Fruit fly (Drosophila melanogaster) whole organism, embryonic: ENCODE results near the gene Mon1.
A peak's percentile ranks its signal among the peaks of the same experiment; 100 is the strongest.

Experiments used
- Ada2b ChIP-seq: fragments of 200-800 bp; sonication (Bioruptor generic); IDR thresholded peaks from 2 replicates; pipeline ENCODE4 v1.3.6; 2022; ENCODE audit warnings: missing biosample characterization, missing genetic modification characterization
- CG12071 ChIP-seq: fragments of 200-800 bp; sonication (Bioruptor generic); optimal IDR thresholded peaks from 3 replicates; lab custom pipeline; 2018; ENCODE audit warnings: missing biosample characterization, mild to moderate bottlenecking, missing genetic modification characterization
- CG1233 ChIP-seq: fragments of 200-800 bp; sonication (Bioruptor generic); optimal IDR thresholded peaks from 4 replicates; lab custom pipeline; 2018; ENCODE audit warnings: missing biosample characterization, mild to moderate bottlenecking, missing genetic modification characterization
- CG14667 ChIP-seq: fragments of 200-800 bp; sonication (Bioruptor generic); IDR thresholded peaks from 2 replicates; pipeline ENCODE4 v1.3.6; 2022; ENCODE audit warnings: missing biosample characterization, missing genetic modification characterization
- CG17361 ChIP-seq: fragments of 200-800 bp; sonication (Bioruptor generic); IDR thresholded peaks from 3 replicates; pipeline ENCODE4 v1.3.6; 2022; ENCODE audit warnings: missing biosample characterization, missing genetic modification characterization
- CG17385 ChIP-seq: fragments of 200-800 bp; sonication (Bioruptor generic); optimal IDR thresholded peaks from 3 replicates; lab custom pipeline; 2018; ENCODE audit warnings: missing biosample characterization, mild to moderate bottlenecking, missing genetic modification characterization
- CG18011 ChIP-seq: fragments of 200-800 bp; sonication (Bioruptor generic); optimal IDR thresholded peaks from 2 replicates; lab custom pipeline; 2017; ENCODE audit warnings: missing biosample characterization, missing genetic modification characterization, mild to moderate bottlenecking, moderate library complexity, missing genotype
- CG1832 ChIP-seq: fragments of 200-800 bp; sonication (Bioruptor generic); optimal IDR thresholded peaks from 2 replicates; lab custom pipeline; 2017; ENCODE audit warnings: missing biosample characterization, mild to moderate bottlenecking, missing genetic modification characterization, inconsistent platforms
- CG31224 ChIP-seq: fragments of 200-800 bp; sonication (Bioruptor generic); IDR thresholded peaks from 2 replicates; pipeline ENCODE4 v1.3.6; 2022; ENCODE audit warnings: missing biosample characterization, missing genetic modification characterization
- CG3838 ChIP-seq: fragments of 200-800 bp; sonication (Bioruptor generic); optimal IDR thresholded peaks from 3 replicates; lab custom pipeline; 2016; ENCODE audit warnings: missing biosample characterization, missing genetic modification characterization
- CG6272 ChIP-seq: fragments of 200-800 bp; sonication (Bioruptor generic); IDR thresholded peaks from 2 replicates; pipeline ENCODE4 v1.3.6; 2022; ENCODE audit warnings: missing biosample characterization, missing genetic modification characterization
- CG7271 ChIP-seq: fragments of 200-800 bp; sonication (Bioruptor generic); optimal IDR thresholded peaks from 2 replicates; lab custom pipeline; 2018; ENCODE audit warnings: missing biosample characterization, mild to moderate bottlenecking, missing genetic modification characterization, moderate library complexity
- CG7745 ChIP-seq: fragments of 200-800 bp; sonication (Bioruptor generic); optimal IDR thresholded peaks from 2 replicates; lab custom pipeline; 2018; ENCODE audit warnings: missing biosample characterization, mild to moderate bottlenecking, missing genetic modification characterization, moderate library complexity
- CG7839 ChIP-seq: fragments of 200-800 bp; sonication (Bioruptor generic); optimal IDR thresholded peaks from 3 replicates; lab custom pipeline; 2018; ENCODE audit warnings: missing biosample characterization, mild to moderate bottlenecking, missing genetic modification characterization, moderate library complexity
- D ChIP-seq, 2 experiments: fragments of 200-800 bp in 1 of 2; fragments of >200 bp in 1 of 2; sonication (Bioruptor generic) in 1 of 2; optimal IDR thresholded peaks; 2 replicates in 1 of 2; 3 replicates in 1 of 2; lab custom pipeline; 2017; ENCODE audit warnings: mild to moderate bottlenecking in 1 of 2, missing biosample characterization in 1 of 2, missing genetic modification characterization in 1 of 2, missing genetic modification reagents in 1 of 2
- Dfd ChIP-seq, 2 experiments: fragments of >200 bp; optimal IDR thresholded peaks; 2 replicates each; lab custom pipeline; 2017; ENCODE audit warnings: missing biosample characterization in 2 of 2, missing genetic modification characterization in 2 of 2
- ERR ChIP-seq: fragments of 200-800 bp; sonication (Bioruptor generic); optimal IDR thresholded peaks from 2 replicates; lab custom pipeline; 2016; ENCODE audit warnings: missing biosample characterization, missing genetic modification characterization
- Ets65A ChIP-seq: fragments of 200-800 bp; sonication (Bioruptor generic); peaks from one replicate; lab custom pipeline; 2016; ENCODE audit warnings: missing biosample characterization, missing genetic modification characterization
- Fer2 ChIP-seq: fragments of 200-800 bp; sonication (Bioruptor generic); optimal IDR thresholded peaks from 2 replicates; lab custom pipeline; 2018; ENCODE audit warnings: missing biosample characterization, mild to moderate bottlenecking, missing genetic modification characterization, moderate library complexity
- Gug ChIP-seq: fragments of 200-800 bp; sonication (Bioruptor generic); IDR thresholded peaks from 4 replicates; pipeline ENCODE4 v1.3.6; 2022; ENCODE audit warnings: missing biosample characterization, missing genetic modification characterization
- Hmr ChIP-seq: fragments of 200-800 bp; sonication (Bioruptor generic); optimal IDR thresholded peaks from 3 replicates; lab custom pipeline; 2017; ENCODE audit warnings: mild to moderate bottlenecking, missing biosample characterization, missing genetic modification reagents, missing genetic modification characterization
- Hr39 ChIP-seq: fragments of >200 bp; optimal IDR thresholded peaks from 2 replicates; lab custom pipeline; 2017
- MESR4 ChIP-seq: fragments of 200-800 bp; sonication (Bioruptor generic); optimal IDR thresholded peaks from 2 replicates; lab custom pipeline; 2018; ENCODE audit warnings: missing biosample characterization, mild to moderate bottlenecking, missing genetic modification characterization, moderate library complexity
- Oaz ChIP-seq: fragments of 200-800 bp; sonication (Bioruptor generic); IDR thresholded peaks from 2 replicates; pipeline ENCODE4 v1.3.6; 2022; ENCODE audit warnings: missing biosample characterization, missing genetic modification characterization
- Ptx1 ChIP-seq: fragments of 200-800 bp; sonication (Bioruptor generic); IDR thresholded peaks from 2 replicates; pipeline ENCODE4 v1.3.6; 2022; ENCODE audit warnings: missing biosample characterization, missing genetic modification characterization
- Rx ChIP-seq: fragments of 200-800 bp; sonication (Bioruptor generic); IDR thresholded peaks from 2 replicates; pipeline ENCODE4 v1.3.6; 2022; ENCODE audit warnings: missing biosample characterization, missing genetic modification characterization
- YL-1 ChIP-seq: fragments of 200-800 bp; sonication (Bioruptor generic); optimal IDR thresholded peaks from 3 replicates; lab custom pipeline; 2017; ENCODE audit warnings: missing biosample characterization, mild to moderate bottlenecking, missing genetic modification characterization
- bsh ChIP-seq, 2 experiments: fragments of 200-800 bp; sonication (Bioruptor generic); optimal IDR thresholded peaks; 2 replicates each; lab custom pipeline; 2017 to 2018; ENCODE audit warnings: mild to moderate bottlenecking in 2 of 2, missing biosample characterization in 2 of 2, missing genetic modification characterization in 2 of 2, moderate library complexity in 1 of 2
- cg ChIP-seq: fragments of 200-800 bp; sonication (Bioruptor generic); optimal IDR thresholded peaks from 3 replicates; lab custom pipeline; 2019; ENCODE audit warnings: missing biosample characterization, mild to moderate bottlenecking, missing genetic modification characterization, moderate library complexity
- chinmo ChIP-seq: fragments of 200-800 bp; sonication (Bioruptor generic); IDR thresholded peaks from 4 replicates; pipeline ENCODE4 v1.3.6; 2022; ENCODE audit warnings: missing biosample characterization, missing genetic modification characterization; ENCODE audit not compliant: partially characterized antibody
- cwo ChIP-seq: fragments of 200-800 bp; sonication (Bioruptor generic); optimal IDR thresholded peaks from 3 replicates; lab custom pipeline; 2017; ENCODE audit warnings: missing biosample characterization, missing genetic modification characterization, mild to moderate bottlenecking, moderate library complexity, missing genetic modification reagents
- eyg ChIP-seq: fragments of 200-800 bp; sonication (Bioruptor generic); optimal IDR thresholded peaks from 3 replicates; lab custom pipeline; 2016; ENCODE audit warnings: missing biosample characterization, missing genetic modification characterization
- grau ChIP-seq: fragments of 200-800 bp; optimal IDR thresholded peaks from 3 replicates; lab custom pipeline; 2019; ENCODE audit warnings: missing biosample characterization, mild to moderate bottlenecking, missing genetic modification characterization, moderate library complexity
- gsb-n ChIP-seq: fragments of 200-800 bp; sonication (Bioruptor generic); optimal IDR thresholded peaks from 3 replicates; lab custom pipeline; 2018; ENCODE audit warnings: missing biosample characterization, mild to moderate bottlenecking, missing genetic modification characterization
- kah ChIP-seq: fragments of 200-800 bp; sonication (Bioruptor generic); optimal IDR thresholded peaks from 2 replicates; lab custom pipeline; 2018; ENCODE audit warnings: missing biosample characterization, mild to moderate bottlenecking, missing genetic modification characterization
- knrl ChIP-seq: fragments of 200-800 bp; sonication (Bioruptor generic); IDR thresholded peaks from 3 replicates; pipeline ENCODE4 v1.3.6; 2022; ENCODE audit warnings: missing biosample characterization, missing genetic modification characterization; ENCODE audit not compliant: partially characterized antibody
- mam ChIP-seq: fragments of 200-800 bp; sonication (Bioruptor generic); optimal IDR thresholded peaks from 3 replicates; lab custom pipeline; 2016; ENCODE audit warnings: missing biosample characterization, missing genetic modification characterization
- org-1 ChIP-seq: fragments of 200-800 bp; sonication (Bioruptor generic); optimal IDR thresholded peaks from 2 replicates; lab custom pipeline; 2017; ENCODE audit warnings: missing biosample characterization, missing genetic modification characterization
- run ChIP-seq: fragments of 200-800 bp; sonication (Bioruptor generic); optimal IDR thresholded peaks from 3 replicates; lab custom pipeline; 2018; ENCODE audit warnings: missing biosample characterization, mild to moderate bottlenecking, missing genetic modification characterization
- schlank ChIP-seq: fragments of 200-800 bp; sonication (Bioruptor generic); optimal IDR thresholded peaks from 2 replicates; lab custom pipeline; 2018; ENCODE audit warnings: missing biosample characterization, mild to moderate bottlenecking, missing genetic modification characterization
- sens-2 ChIP-seq: fragments of 200-800 bp; sonication (Bioruptor generic); IDR thresholded peaks from 2 replicates; pipeline ENCODE4 v1.3.6; 2022; ENCODE audit warnings: missing biosample characterization, missing genetic modification characterization
- sob ChIP-seq: fragments of 200-800 bp; sonication (Bioruptor generic); IDR thresholded peaks from 2 replicates; pipeline ENCODE4 v1.3.6; 2022; ENCODE audit warnings: missing biosample characterization, missing genetic modification characterization

Mon1 gene

DNA sequence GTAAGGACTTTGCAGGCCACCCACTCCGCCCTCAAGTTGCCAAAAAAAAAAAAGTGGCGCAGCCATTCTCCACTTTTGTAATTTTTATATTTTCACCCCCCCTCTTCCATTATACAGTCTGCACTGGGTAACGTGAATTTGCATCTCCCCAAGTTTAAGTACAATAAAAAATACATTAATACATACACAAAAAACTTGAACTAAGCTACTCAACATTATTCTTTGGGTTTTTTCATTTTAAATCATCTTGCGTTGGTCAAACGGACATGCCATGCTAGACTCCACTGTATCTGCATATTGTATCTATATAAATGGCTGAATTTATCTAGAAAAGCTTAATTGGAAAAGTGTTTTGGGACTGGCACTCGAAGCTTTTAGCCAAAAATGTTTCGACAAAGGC is 11.1 kb downstream of the Mon1 start (continued):
- TF ChIP-seq Ptx1 (GFP tag; lab: Robert Waterston, UW) (peak; percentile 61), sob (GFP tag; lab: Robert Waterston, UW) (0 out of 2 replicates have a peak, but pooled peaks have one; percentile 37), CG7271 (no peak), mam (peak; percentile 57), knrl (GFP tag; lab: Robert Waterston, UW) (no peak)

- TF ChIP-seq Dfd (GFP tag; optimal IDR thresholded peaks at IDR 0.05; lab: Kevin White, UChicago) (peak in 1 of 2 experiments; percentile 55), Ets65A (peak; percentile 20), CG12071 (GFP tag; lab: Kevin White, UChicago) (no peak), CG1832 (GFP tag; lab: Kevin White, UChicago) (no peak), eyg (GFP tag; lab: Kevin White, UChicago) (no peak), org-1 (GFP tag; lab: Kevin White, UChicago) (no peak), CG7745 (tag; lab: Kevin White, UChicago) (no peak), Oaz (GFP tag; lab: Robert Waterston, UW) (no peak), Ada2b (GFP tag; lab: Robert Waterston, UW) (no peak)
Measured at dm6 chr2L:4865400-4865799, 15.0 kb downstream of the Mon1 start.

DNA sequence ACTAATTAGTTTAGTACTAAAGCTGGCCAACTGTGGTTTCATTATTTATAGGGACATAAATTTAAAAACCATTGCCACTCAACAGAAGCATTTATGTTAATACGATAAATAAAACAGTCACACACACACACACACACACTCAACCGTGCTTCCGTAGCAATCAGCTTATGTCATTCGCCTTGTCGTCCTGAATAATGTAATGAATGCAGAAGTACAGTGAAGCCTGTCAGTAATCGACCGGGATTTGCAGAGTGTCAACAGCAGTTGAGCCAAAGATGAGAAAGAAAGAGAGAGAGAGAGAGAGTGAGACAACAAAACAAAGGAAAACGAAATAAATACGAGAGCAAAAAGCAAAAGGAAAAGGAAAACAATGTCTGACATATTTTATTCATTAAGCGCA is 17.9 kb downstream of the Mon1 start:
- TF ChIP-seq gsb-n (tag; lab: Kevin White, UChicago), result no peak
- TF ChIP-seq grau (tag; lab: Kevin White, UChicago), result peak; percentile 57
- no peak for TF ChIP-seq kah
- no peak for TF ChIP-seq YL-1 (GFP tag; lab: Kevin White, UChicago)
- peak; percentile 58 for TF ChIP-seq CG18011 (GFP tag; lab: Kevin White, UChicago)

- TF ChIP-seq CG17385 (GFP tag; lab: Kevin White, UChicago) (peak; percentile 94), cwo (GFP tag; lab: Kevin White, UChicago) (no peak), ERR (GFP tag; lab: Kevin White, UChicago) (peak; percentile 33), Fer2 (tag; lab: Kevin White, UChicago) (no peak), Hr39 (lab: Kevin White, UChicago) (peak; percentile 32), Dfd (GFP tag; optimal IDR thresholded peaks at IDR 0.05; lab: Kevin White, UChicago) (peak in 1 of 2 experiments; percentile 84), MESR4 (GFP tag; lab: Kevin White, UChicago) (peak; percentile 60), CG6272 (GFP tag; lab: Robert Waterston, UW) (no peak), cg (GFP tag; lab: Kevin White, UChicago) (peak; percentile 11), CG7839 (no peak), bsh (GFP tag; optimal IDR thresholded peaks at IDR 0.05; lab: Kevin White, UChicago) (peak in 1 of 2 experiments; percentile 27)
Measured at dm6 chr2L:4882131-4883022, 31.9 kb downstream of the Mon1 start.

DNA sequence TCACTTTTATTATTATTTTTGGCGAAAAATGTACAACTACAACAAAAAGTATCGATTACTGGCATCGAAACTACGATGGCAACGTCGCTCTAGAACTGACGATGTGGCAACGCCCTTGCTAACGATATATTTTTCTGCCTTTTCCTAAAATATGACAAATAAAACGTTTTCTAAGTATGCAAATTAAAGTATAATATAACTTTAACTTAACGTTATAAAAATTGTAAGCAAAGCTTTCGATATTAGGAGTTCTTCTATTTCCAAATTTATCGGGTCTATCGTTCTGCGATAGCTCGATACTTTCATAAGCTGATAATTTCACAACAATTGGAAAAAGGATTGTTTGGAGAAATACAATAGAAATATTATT is 32.6 kb downstream of the Mon1 start, which contains the start of the genes Cf2 and CG3008:
Cf2 (minus strand) TSS at position 85 of the 370 bp plus-strand sequence.
CG3008 (plus strand) TSS at position 276 of the 370 bp plus-strand sequence.
- no peak for TF ChIP-seq Rx (GFP tag; lab: Robert Waterston, UW)
- no peak for TF ChIP-seq CG14667 (GFP tag; lab: Robert Waterston, UW)
- no peak for TF ChIP-seq sens-2
- TF ChIP-seq schlank (tag; lab: Kevin White, UChicago), result no peak
- no peak for TF ChIP-seq CG3838
- TF ChIP-seq CG17361 (GFP tag; lab: Robert Waterston, UW), result no peak; the same call in 2 of the 3 replicates
- TF ChIP-seq D (optimal IDR thresholded peaks at IDR 0.05; lab: Kevin White, UChicago), result no peak
- TF ChIP-seq D (GFP tag; optimal IDR thresholded peaks at IDR 0.05; lab: Kevin White, UChicago), result no peak
- TF ChIP-seq run, result no peak
- 0 out of 4 replicates have a peak, but pooled peaks have one; percentile 50 for TF ChIP-seq chinmo (GFP tag; lab: Robert Waterston, UW)
- peak; percentile 90 for TF ChIP-seq knrl (GFP tag; lab: Robert Waterston, UW)
- no peak for TF ChIP-seq CG1233 (GFP tag; lab: Kevin White, UChicago)
- no peak for TF ChIP-seq CG31224
- TF ChIP-seq Gug, result no peak
- TF ChIP-seq Hmr (GFP tag; lab: Kevin White, UChicago), result no peak
